Worm (Caenorhabditis elegans): ENCODE data around the gene K07F5.22.

- no peak for TF ChIP-seq nhr-237 (tag; optimal IDR thresholded peaks at IDR 0.05)
- TF ChIP-seq unc-62 (GFP tag; optimal IDR thresholded peaks at IDR 0.05): no peak
- no peak for TF ChIP-seq ztf-11 (tag; optimal IDR thresholded peaks at IDR 0.05)
- no peak for TF ChIP-seq M03D4.4 (tag; optimal IDR thresholded peaks at IDR 0.05)
- TF ChIP-seq nhr-76 (tag; optimal IDR thresholded peaks at IDR 0.05): no peak
- no peak for TF ChIP-seq nhr-12 (tag; optimal IDR thresholded peaks at IDR 0.05)
- TF ChIP-seq lsy-2 (tag; optimal IDR thresholded peaks at IDR 0.05): no peak
- TF ChIP-seq pha-4 (tag; optimal IDR thresholded peaks at IDR 0.05): no peak
- no peak for TF ChIP-seq elt-3 (tag; optimal IDR thresholded peaks at IDR 0.05)
- no peak for TF ChIP-seq snpc-4 (tag; optimal IDR thresholded peaks at IDR 0.05)
- no peak for TF ChIP-seq mab-5 (tag; optimal IDR thresholded peaks at IDR 0.05)
Measured at ce11 chrIV:9854952-9855351, 9.9 kb upstream of the K07F5.22 start.
